Worm (Caenorhabditis elegans) whole organism, young adult: ENCODE measurements around the gene T04C12.9.

Experiments used
- B0261.1 ChIP-seq: sonication (generic microtip); optimal IDR thresholded peaks from 2 replicates; lab custom pipeline; 2016; ENCODE audit warnings: mild to moderate bottlenecking, missing genetic modification characterization, moderate library complexity, missing compliant biosample characterization
- C17E4.6 ChIP-seq: fragments of 200-800 bp; sonication (Bioruptor generic); IDR thresholded peaks from 2 replicates; pipeline ENCODE4 v1.3.6; 2022; ENCODE audit warnings: missing genetic modification reagents, missing genetic modification characterization, missing compliant biosample characterization
- chd-7 ChIP-seq: sonication (generic microtip); optimal IDR thresholded peaks from 2 replicates; lab custom pipeline; 2016; ENCODE audit warnings: mild to moderate bottlenecking, missing genetic modification characterization, moderate library complexity, missing compliant biosample characterization
- hmg-1.2 ChIP-seq: fragments of 200-800 bp; sonication (Bioruptor generic); IDR thresholded peaks from 2 replicates; pipeline ENCODE4 v1.3.6; 2022; ENCODE audit warnings: missing genetic modification reagents, missing genetic modification characterization, missing compliant biosample characterization

DNA sequence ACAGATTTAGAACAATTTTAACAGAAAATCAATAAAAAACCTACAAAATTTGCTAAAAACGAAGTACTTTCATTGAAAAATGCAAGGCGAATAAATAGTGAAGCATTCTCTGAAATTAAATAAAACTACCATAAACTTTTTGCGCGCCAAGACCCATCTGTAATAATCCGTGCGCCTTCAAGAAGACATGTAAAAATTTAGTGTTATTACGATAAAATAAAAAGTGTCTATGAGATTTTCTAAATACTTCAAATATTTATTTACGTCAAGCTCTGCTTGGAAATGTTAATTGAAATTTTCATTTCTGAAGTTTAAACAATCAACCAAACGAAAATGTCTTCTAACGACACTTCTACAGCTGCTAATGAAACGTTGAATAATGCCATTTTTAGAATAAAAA, 23.0 kb downstream of the T04C12.9 start, which contains the start of gene C45B11.9:
- TF ChIP-seq hmg-1.2 (GFP tag; lab: Robert Waterston, UW) (no peak), B0261.1 (tag; lab: Kevin White, UChicago) (no peak), chd-7 (tag; lab: Kevin White, UChicago) (no peak), C17E4.6 (GFP tag; lab: Robert Waterston, UW) (no peak)
